Worm (Caenorhabditis elegans): ENCODE measurements around the gene C27D9.1.

Gene C27D9.1

DNA sequence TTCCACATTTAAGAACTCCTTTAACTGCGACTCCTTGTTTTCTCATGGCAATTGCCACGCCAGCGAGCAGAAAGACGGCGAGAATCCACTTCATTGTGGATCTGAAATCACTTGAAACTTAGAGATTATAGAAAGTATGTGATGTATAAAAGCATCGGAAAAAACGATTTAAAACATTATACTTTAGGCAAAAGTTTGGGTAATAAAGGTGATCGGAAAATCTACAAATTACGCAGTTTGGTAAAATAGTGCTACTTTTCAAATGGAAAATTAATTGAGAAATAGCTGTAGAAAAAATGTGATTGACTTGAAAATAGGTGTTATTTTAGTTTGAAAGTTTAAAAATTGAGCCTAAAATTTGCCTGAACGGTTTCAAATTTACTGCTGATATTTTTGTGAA, 25.4 kb upstream of the C27D9.1 start, which contains the start of gene ttr-41:
Gene ttr-41, minus strand, starts transcription at position 101 of the 400 bp plus-strand sequence.
- TF ChIP-seq elt-1 (tag; optimal IDR thresholded peaks at IDR 0.05; ENCODE audit: borderline replicate concordance, insufficient read depth) (no peak), nhr-12 (tag; optimal IDR thresholded peaks at IDR 0.05) (no peak), unc-39 (tag; optimal IDR thresholded peaks at IDR 0.05) (no peak)

DNA sequence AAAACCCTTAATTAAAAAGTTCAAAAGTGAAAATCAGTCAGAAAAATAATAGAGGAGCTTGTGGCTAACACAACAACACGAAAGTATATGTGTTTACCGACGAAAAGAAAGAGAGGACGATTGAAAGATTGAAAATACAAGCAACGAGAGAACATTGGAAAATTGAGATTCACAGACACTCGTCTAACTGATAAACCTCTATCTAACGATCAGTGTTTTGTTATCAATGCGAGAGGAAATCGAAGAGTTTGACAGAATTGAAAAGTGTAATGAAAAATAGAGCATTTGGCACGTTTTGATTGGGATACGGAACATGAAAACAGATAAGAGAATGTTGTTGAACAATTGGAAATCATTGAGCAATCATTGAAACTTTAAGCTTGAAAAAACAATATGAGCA, 24.5 kb upstream of the C27D9.1 start:
- TF ChIP-seq ceh-43 (GFP tag; optimal IDR thresholded peaks at IDR 0.05) = no peak
- no peak for TF ChIP-seq nhr-28 (tag; optimal IDR thresholded peaks at IDR 0.05)
- no peak for TF ChIP-seq unc-62 (GFP tag; optimal IDR thresholded peaks at IDR 0.05)
- TF ChIP-seq sem-2 (GFP tag; optimal IDR thresholded peaks at IDR 0.05) = no peak
- no peak for TF ChIP-seq hlh-1 (tag; optimal IDR thresholded peaks at IDR 0.05)
- TF ChIP-seq ceh-39 (tag; optimal IDR thresholded peaks at IDR 0.05) = no peak
- no peak for TF ChIP-seq nhr-12 (tag; optimal IDR thresholded peaks at IDR 0.05)
- TF ChIP-seq cnd-1 (tag; optimal IDR thresholded peaks at IDR 0.05) = no peak
- TF ChIP-seq elt-3 (tag; optimal IDR thresholded peaks at IDR 0.05) = no peak
- no peak for TF ChIP-seq ztf-11 (tag; optimal IDR thresholded peaks at IDR 0.05)
- no peak for TF ChIP-seq nhr-76 (tag; optimal IDR thresholded peaks at IDR 0.05)
- no peak for TF ChIP-seq lin-32 (GFP tag; optimal IDR thresholded peaks at IDR 0.05)
- no peak for TF ChIP-seq unc-39 (tag; optimal IDR thresholded peaks at IDR 0.05)
- no peak for TF ChIP-seq lsy-2 (tag; optimal IDR thresholded peaks at IDR 0.05)
- no peak for TF ChIP-seq zip-8 (tag; optimal IDR thresholded peaks at IDR 0.05)
- no peak for TF ChIP-seq bed-3 (GFP tag; optimal IDR thresholded peaks at IDR 0.05)
- no peak for TF ChIP-seq pha-4 (tag; optimal IDR thresholded peaks at IDR 0.05)
- no peak for TF ChIP-seq drap-1 (GFP tag; optimal IDR thresholded peaks at IDR 0.05)

DNA sequence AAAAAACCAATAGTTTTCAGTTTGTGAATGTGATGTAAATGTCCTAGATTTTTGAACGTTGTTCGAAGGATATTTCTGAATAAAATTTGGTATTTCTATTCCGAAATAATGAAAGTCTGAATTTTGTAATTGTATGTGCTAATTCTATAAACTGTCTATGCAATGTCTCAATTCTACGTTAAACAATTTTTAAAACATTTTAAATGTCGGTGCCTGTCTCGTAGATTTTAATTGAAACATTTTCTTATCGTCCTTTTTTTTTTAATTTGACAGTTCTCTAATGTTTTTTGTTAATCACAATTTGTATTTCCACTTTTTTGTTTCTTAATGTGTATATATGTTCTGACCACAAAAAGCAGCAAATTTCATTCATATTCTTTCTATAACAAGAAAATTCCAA, 23.5 kb upstream of the C27D9.1 start, which contains the start of gene F41C3.7:
Gene F41C3.7, plus strand, starts transcription at position 301 of the 400 bp plus-strand sequence.
- TF ChIP-seq mab-5 (tag; optimal IDR thresholded peaks at IDR 0.05) (no peak), mls-2 (tag; optimal IDR thresholded peaks at IDR 0.05) (no peak), snpc-4 (tag; optimal IDR thresholded peaks at IDR 0.05) (no peak), elt-3 (tag; optimal IDR thresholded peaks at IDR 0.05) (no peak)

DNA sequence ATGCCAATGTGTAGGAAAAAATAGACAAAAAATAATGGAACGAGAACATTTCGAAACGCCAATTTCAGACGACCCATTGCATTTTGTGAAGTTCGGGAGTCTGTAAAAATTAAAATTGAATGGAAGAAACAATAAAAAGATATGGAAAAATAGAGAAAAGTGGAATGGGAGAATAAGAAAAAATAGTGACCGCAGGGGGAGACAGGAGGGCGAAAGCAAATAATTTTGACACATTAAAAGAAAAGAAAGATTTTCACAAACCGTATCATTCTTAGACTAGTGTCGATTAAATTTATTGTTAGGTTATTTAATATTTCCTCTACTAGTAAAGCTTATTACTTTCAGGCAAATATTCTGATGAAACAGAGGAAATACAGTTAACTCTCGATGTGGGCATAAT, 19.4 kb upstream of the C27D9.1 start, which contains the start of gene F41C3.11:
Gene F41C3.11, minus strand, starts transcription at position 101 of the 400 bp plus-strand sequence.
- TF ChIP-seq lin-32 (GFP tag; optimal IDR thresholded peaks at IDR 0.05) = no peak
- no peak for TF ChIP-seq cnd-1 (tag; optimal IDR thresholded peaks at IDR 0.05)
- no peak for TF ChIP-seq zip-8 (tag; optimal IDR thresholded peaks at IDR 0.05)
- TF ChIP-seq ceh-43 (GFP tag; optimal IDR thresholded peaks at IDR 0.05) = no peak
- TF ChIP-seq sptf-1 (tag; optimal IDR thresholded peaks at IDR 0.05) = no peak
- TF ChIP-seq nhr-237 (tag; optimal IDR thresholded peaks at IDR 0.05) = no peak
- TF ChIP-seq unc-120 (tag; optimal IDR thresholded peaks at IDR 0.05; ENCODE audit: poor library complexity, severe bottlenecking) = no peak
- no peak for TF ChIP-seq unc-39 (tag; optimal IDR thresholded peaks at IDR 0.05)
- no peak for TF ChIP-seq ces-1 (GFP tag; optimal IDR thresholded peaks at IDR 0.05)

DNA sequence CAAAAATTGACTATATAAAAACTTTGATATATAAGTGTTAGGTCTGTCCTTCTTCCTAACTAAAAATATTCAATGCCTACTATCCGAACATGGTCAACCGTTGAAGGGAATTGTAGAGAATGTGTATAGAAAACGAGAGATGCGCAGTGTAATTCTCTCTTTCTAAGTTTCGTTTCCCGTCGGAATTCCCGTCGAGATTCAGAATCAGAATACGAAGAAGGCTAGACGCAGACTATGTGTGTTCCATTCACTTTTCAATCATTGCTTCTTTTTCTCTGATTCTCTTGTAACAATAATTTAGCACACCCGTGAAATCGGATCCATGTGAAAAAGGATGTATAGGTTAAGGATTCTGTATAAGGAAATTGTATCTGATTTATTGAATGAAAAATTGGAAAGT, 18.7 kb upstream of the C27D9.1 start:
- no peak for TF ChIP-seq lin-13 (tag; optimal IDR thresholded peaks at IDR 0.05)
- peak; percentile 84 for TF ChIP-seq blmp-1 (tag; optimal IDR thresholded peaks at IDR 0.05)

DNA sequence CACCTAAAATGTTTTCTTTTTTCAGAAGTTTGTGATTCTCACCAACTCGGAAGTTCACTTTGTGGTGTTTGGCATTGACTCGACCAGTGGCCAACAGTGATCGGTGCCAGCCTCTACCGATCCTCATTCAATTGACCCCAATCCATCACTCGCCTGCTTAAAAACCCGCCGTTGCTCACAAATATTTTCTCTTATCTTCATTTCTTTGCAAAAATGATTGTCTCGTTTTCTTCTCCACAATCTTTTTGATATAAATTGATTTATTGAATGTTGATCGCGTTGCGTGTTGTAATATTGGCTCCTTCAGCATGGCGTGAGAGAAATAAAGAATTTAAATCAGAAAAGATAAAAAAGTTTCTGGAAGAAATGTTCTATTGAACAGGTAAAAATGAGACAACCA, 16.6 kb upstream of the C27D9.1 start:
- no peak for TF ChIP-seq lsy-2 (tag; optimal IDR thresholded peaks at IDR 0.05)
- TF ChIP-seq unc-62 (GFP tag; optimal IDR thresholded peaks at IDR 0.05) = peak; percentile 2
- TF ChIP-seq mab-5 (tag; optimal IDR thresholded peaks at IDR 0.05) = peak; percentile 12

DNA sequence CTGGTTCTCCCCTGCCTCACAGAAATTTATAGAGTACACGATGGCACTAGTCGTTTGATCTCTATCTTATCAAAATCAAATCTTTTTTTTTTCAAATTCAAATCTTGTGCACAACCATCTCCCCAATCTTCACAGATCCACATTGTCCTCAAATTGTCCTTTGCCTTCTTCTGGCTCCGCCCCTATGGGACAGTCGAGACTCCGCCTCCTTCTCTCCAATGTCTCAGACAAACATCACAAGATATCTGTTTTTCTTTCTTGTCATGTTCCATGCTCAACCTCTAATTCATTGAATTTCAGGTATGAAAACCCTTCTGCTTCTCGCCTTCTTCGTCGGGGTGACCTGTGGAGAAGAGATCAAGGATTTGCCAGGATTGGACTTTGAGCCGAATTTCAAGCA, 15.9 kb upstream of the C27D9.1 start, which contains the start of gene ctsa-1.1:
Gene ctsa-1.1, plus strand, starts transcription at position 301 of the 400 bp plus-strand sequence.
- no peak for TF ChIP-seq snpc-4 (tag; optimal IDR thresholded peaks at IDR 0.05)
- TF ChIP-seq ztf-11 (tag; optimal IDR thresholded peaks at IDR 0.05) = no peak
